Worm (Caenorhabditis elegans): ENCODE data around the gene scp-1.

scp-1 gene

ce11 chrII:9379796-9380195, 46.0 kb downstream of the scp-1 start, which contains the start of gene srh-48:
TSS of gene srh-48 (plus strand) at chrII:9380096.
- TF ChIP-seq C38D4.7 (GFP tag; optimal IDR thresholded peaks at IDR 0.05) (no peak), ceh-48 (tag; optimal IDR thresholded peaks at IDR 0.05) (no peak), pax-1 (tag; optimal IDR thresholded peaks at IDR 0.05) (no peak), sox-4 (tag; optimal IDR thresholded peaks at IDR 0.05) (no peak), ceh-9 (tag; optimal IDR thresholded peaks at IDR 0.05) (no peak), ceh-34 (tag; optimal IDR thresholded peaks at IDR 0.05) (no peak), elt-4 (tag; optimal IDR thresholded peaks at IDR 0.05) (no peak)

ce11 chrII:9385241-9385640, 51.4 kb downstream of the scp-1 start, which contains the start of gene C06C3.7:
TSS of gene C06C3.7 (plus strand) at chrII:9385541.
- no peak for TF ChIP-seq fax-1 (tag; optimal IDR thresholded peaks at IDR 0.05)
- TF ChIP-seq Y22D7AL.16 (tag; optimal IDR thresholded peaks at IDR 0.05) = no peak
- TF ChIP-seq ets-4 (tag; optimal IDR thresholded peaks at IDR 0.05) = no peak
- TF ChIP-seq ceh-45 (GFP tag; IDR thresholded peaks at IDR 0.05) = no peak
- no peak for TF ChIP-seq ceh-34 (tag; optimal IDR thresholded peaks at IDR 0.05)
- TF ChIP-seq ceh-2 (tag; optimal IDR thresholded peaks at IDR 0.05) = no peak
- TF ChIP-seq nhr-232 (tag; optimal IDR thresholded peaks at IDR 0.05) = no peak
- no peak for TF ChIP-seq pha-2 (tag; optimal IDR thresholded peaks at IDR 0.05)
- TF ChIP-seq madf-2 (tag; optimal IDR thresholded peaks at IDR 0.05) = no peak
- no peak for TF ChIP-seq tbx-7 (tag; optimal IDR thresholded peaks at IDR 0.05)
- no peak for TF ChIP-seq hlh-13 (GFP tag; optimal IDR thresholded peaks at IDR 0.05)
- TF ChIP-seq unc-3 (GFP tag; conservative IDR thresholded peaks at IDR 0.05) = no peak
- no peak for TF ChIP-seq unc-3 (tag; optimal IDR thresholded peaks at IDR 0.05)
- TF ChIP-seq ceh-14 (tag; optimal IDR thresholded peaks at IDR 0.05) = no peak
- no peak for TF ChIP-seq ceh-22 (tag; optimal IDR thresholded peaks at IDR 0.05)
- TF ChIP-seq mec-3 (tag; optimal IDR thresholded peaks at IDR 0.05; ENCODE audit: borderline replicate concordance) = no peak
- TF ChIP-seq sdc-2 (tag; optimal IDR thresholded peaks at IDR 0.05) = no peak
- no peak for TF ChIP-seq ahr-1 (tag; optimal IDR thresholded peaks at IDR 0.05)
- TF ChIP-seq ceh-30 (tag; optimal IDR thresholded peaks at IDR 0.05) = no peak
- no peak for TF ChIP-seq dmd-4 (tag; optimal IDR thresholded peaks at IDR 0.05; ENCODE audit: borderline replicate concordance)

All from whole organism, late embryonic.